Worm (Caenorhabditis elegans) whole organism, L2 larva: Measurements from ENCODE around the gene cwp-1.

Source experiments
- C34F6.9 ChIP-seq: fragments of 150-350 bp; optimal IDR thresholded peaks from 2 replicates; lab custom pipeline; 2014; ENCODE audit warnings: missing biosample characterization, missing genetic modification characterization
- R02D3.7 ChIP-seq: fragments of 150-350 bp; optimal IDR thresholded peaks from 2 replicates; lab custom pipeline; 2014; ENCODE audit warnings: missing biosample characterization, missing genetic modification characterization
- Y55F3AM.14 ChIP-seq: fragments of 200-800 bp; sonication (Bioruptor generic); optimal IDR thresholded peaks from 2 replicates; lab custom pipeline; 2018; ENCODE audit warnings: mild to moderate bottlenecking, missing genetic modification characterization, missing compliant biosample characterization
- ZK546.5 ChIP-seq: sonication (generic microtip); optimal IDR thresholded peaks from 2 replicates; lab custom pipeline; 2017; ENCODE audit warnings: missing biosample characterization, missing genetic modification characterization
- alr-1 ChIP-seq: fragments of 150-350 bp; optimal IDR thresholded peaks from 2 replicates; lab custom pipeline; 2014; ENCODE audit warnings: missing biosample characterization, missing genetic modification characterization
- aly-2 ChIP-seq: fragments of 150-350 bp; optimal IDR thresholded peaks from 2 replicates; lab custom pipeline; 2014; ENCODE audit warnings: missing biosample characterization, missing genetic modification characterization
- ama-1 ChIP-seq: fragments of 150-350 bp; optimal IDR thresholded peaks from 2 replicates; lab custom pipeline; 2018; ENCODE audit warnings: inconsistent platforms
- blmp-1 ChIP-seq: sonication (generic microtip); optimal IDR thresholded peaks from 2 replicates; lab custom pipeline; 2017; ENCODE audit warnings: missing genetic modification characterization, mild to moderate bottlenecking, missing compliant biosample characterization, antibody characterized with exemption, moderate library complexity; ENCODE audit not compliant: insufficient read depth
- ceh-16 ChIP-seq: fragments of 150-350 bp; optimal IDR thresholded peaks from 2 replicates; lab custom pipeline; 2014; ENCODE audit warnings: missing biosample characterization, missing genetic modification characterization
- ceh-82 ChIP-seq: fragments of 150-350 bp; optimal IDR thresholded peaks from 2 replicates; lab custom pipeline; 2014; ENCODE audit warnings: missing biosample characterization, missing genetic modification characterization
- dmd-4 ChIP-seq: sonication (generic microtip); optimal IDR thresholded peaks from 2 replicates; lab custom pipeline; 2017; ENCODE audit warnings: missing biosample characterization, missing genetic modification characterization
- elt-1 ChIP-seq: fragments of 150-350 bp; optimal IDR thresholded peaks from 2 replicates; lab custom pipeline; 2014; ENCODE audit warnings: missing biosample characterization, missing genetic modification characterization
- elt-3 ChIP-seq: sonication (generic microtip); optimal IDR thresholded peaks from 2 replicates; lab custom pipeline; 2017; ENCODE audit warnings: missing biosample characterization, missing genetic modification characterization
- fos-1 ChIP-seq: fragments of 150-350 bp; optimal IDR thresholded peaks from 2 replicates; lab custom pipeline; 2014; ENCODE audit warnings: missing biosample characterization, missing genetic modification characterization
- gmeb-1 ChIP-seq: fragments of 150-350 bp; optimal IDR thresholded peaks from 2 replicates; lab custom pipeline; 2014; ENCODE audit warnings: missing biosample characterization, missing genetic modification characterization
- lin-11 ChIP-seq: fragments of 150-350 bp; sonication (generic microtip); optimal IDR thresholded peaks from 2 replicates; lab custom pipeline; 2014; ENCODE audit warnings: missing biosample characterization, missing genetic modification characterization, inconsistent platforms, mixed read lengths
- lin-39 ChIP-seq: fragments of 150-350 bp; optimal IDR thresholded peaks from 2 replicates; lab custom pipeline; 2014; ENCODE audit warnings: missing biosample characterization, missing genetic modification reagents, missing genetic modification characterization
- lsy-2 ChIP-seq, 2 experiments: fragments of 150-350 bp in 1 of 2; sonication (generic microtip) in 1 of 2; optimal IDR thresholded peaks; 2 replicates each; lab custom pipeline; 2014 to 2017; ENCODE audit warnings: missing biosample characterization in 2 of 2, missing genetic modification characterization in 2 of 2
- mbf-1 ChIP-seq: sonication (generic microtip); optimal IDR thresholded peaks from 2 replicates; lab custom pipeline; 2017; ENCODE audit warnings: missing biosample characterization, missing genetic modification characterization
- mdl-1 ChIP-seq, 2 experiments: fragments of 150-350 bp in 1 of 2; sonication (generic microtip) in 1 of 2; optimal IDR thresholded peaks; 2 replicates each; lab custom pipeline; 2017; ENCODE audit warnings: missing biosample characterization in 2 of 2, missing genetic modification characterization in 2 of 2
- nhr-10 ChIP-seq: sonication (generic microtip); optimal IDR thresholded peaks from 2 replicates; lab custom pipeline; 2017; ENCODE audit warnings: missing biosample characterization, missing genetic modification characterization
- nhr-11 ChIP-seq: fragments of 150-350 bp; optimal IDR thresholded peaks from 2 replicates; lab custom pipeline; 2014; ENCODE audit warnings: missing biosample characterization, missing genetic modification characterization
- nhr-12 ChIP-seq: fragments of 150-350 bp; optimal IDR thresholded peaks from 2 replicates; lab custom pipeline; 2014; ENCODE audit warnings: missing biosample characterization, missing genetic modification characterization
- nhr-129 ChIP-seq: fragments of 150-350 bp; optimal IDR thresholded peaks from 2 replicates; lab custom pipeline; 2014; ENCODE audit warnings: missing biosample characterization, missing genetic modification characterization
- nhr-21 ChIP-seq: fragments of 150-350 bp; optimal IDR thresholded peaks from 2 replicates; lab custom pipeline; 2014; ENCODE audit warnings: missing biosample characterization, missing genetic modification characterization
- nhr-23 ChIP-seq: fragments of 150-350 bp; optimal IDR thresholded peaks from 2 replicates; lab custom pipeline; 2014; ENCODE audit warnings: missing biosample characterization, missing genetic modification reagents, missing genetic modification characterization
- nhr-237 ChIP-seq: fragments of 150-350 bp; optimal IDR thresholded peaks from 2 replicates; lab custom pipeline; 2014; ENCODE audit warnings: missing biosample characterization, missing genetic modification characterization
- nhr-6 ChIP-seq: fragments of 150-350 bp; optimal IDR thresholded peaks from 2 replicates; lab custom pipeline; 2014; ENCODE audit warnings: missing biosample characterization, missing genetic modification characterization
- nhr-77 ChIP-seq: fragments of 150-350 bp; optimal IDR thresholded peaks from 2 replicates; lab custom pipeline; 2014; ENCODE audit warnings: missing biosample characterization, missing genetic modification characterization
- peb-1 ChIP-seq: fragments of 150-350 bp; optimal IDR thresholded peaks from 2 replicates; lab custom pipeline; 2014; ENCODE audit warnings: missing biosample characterization, missing genetic modification characterization
- sem-4 ChIP-seq: fragments of 150-350 bp; optimal IDR thresholded peaks from 2 replicates; lab custom pipeline; 2014; ENCODE audit warnings: missing biosample characterization, missing genetic modification reagents, missing genetic modification characterization
- skn-1 ChIP-seq: sonication (generic microtip); optimal IDR thresholded peaks from 2 replicates; lab custom pipeline; 2017; ENCODE audit warnings: missing biosample characterization, missing genetic modification characterization
- sma-3 ChIP-seq: sonication (generic microtip); optimal IDR thresholded peaks from 2 replicates; lab custom pipeline; 2016; ENCODE audit warnings: missing genetic modification reagents, missing genetic modification characterization, missing compliant biosample characterization
- snpc-4 ChIP-seq: fragments of 150-350 bp; optimal IDR thresholded peaks from 2 replicates; lab custom pipeline; 2014; ENCODE audit warnings: missing biosample characterization, missing genetic modification characterization
- unc-39 ChIP-seq: fragments of 150-350 bp; optimal IDR thresholded peaks from 2 replicates; lab custom pipeline; 2014; ENCODE audit warnings: missing biosample characterization, missing genetic modification characterization
- unc-62 ChIP-seq: fragments of 150-350 bp; optimal IDR thresholded peaks from 2 replicates; lab custom pipeline; 2014; ENCODE audit warnings: missing biosample characterization, missing genetic modification reagents, missing genetic modification characterization
- ztf-1 ChIP-seq: fragments of 200-800 bp; sonication (Bioruptor generic); conservative IDR thresholded peaks from 2 replicates; pipeline ENCODE4 v1.3.6; 2022; ENCODE audit warnings: missing genetic modification characterization, missing compliant biosample characterization
- ztf-11 ChIP-seq: sonication (generic microtip); optimal IDR thresholded peaks from 2 replicates; lab custom pipeline; 2017; ENCODE audit warnings: missing biosample characterization, missing genetic modification characterization
- ztf-4 ChIP-seq: fragments of 150-350 bp; optimal IDR thresholded peaks from 2 replicates; lab custom pipeline; 2014; ENCODE audit warnings: missing biosample characterization, missing genetic modification characterization

The cwp-1 gene

DNA sequence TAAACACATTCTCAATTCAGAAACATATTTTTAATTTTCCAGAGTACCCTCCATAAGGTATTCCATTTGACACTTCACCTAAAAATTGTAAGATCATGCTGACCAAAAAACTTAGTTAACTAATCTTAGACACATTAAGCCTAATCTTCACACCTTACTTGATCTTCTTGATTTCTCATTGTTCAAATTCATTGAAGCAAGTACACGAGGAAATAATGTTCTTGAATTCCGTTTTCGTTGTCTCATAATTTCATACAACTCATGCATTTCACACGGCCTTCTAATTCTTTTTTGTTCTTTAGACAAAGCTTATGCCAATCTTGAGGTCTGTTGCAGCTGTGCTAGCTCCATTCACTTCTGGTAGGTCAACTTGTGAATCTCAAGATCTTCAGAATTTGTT, 30.9 kb upstream of the cwp-1 start, which contains the start of gene srd-33:
srd-33 (plus strand) TSS at position 301 of the 400 bp plus-strand sequence.
- TF ChIP-seq nhr-10 (tag; lab: Kevin White, UChicago) (no peak), ZK546.5 (no peak), sem-4 (tag; lab: Kevin White, UChicago) (no peak), R02D3.7 (tag; lab: Kevin White, UChicago) (no peak), mbf-1 (no peak), elt-1 (tag; lab: Kevin White, UChicago) (no peak), C34F6.9 (tag; lab: Kevin White, UChicago) (no peak)
- TF ChIP-seq, all 48 proteins: peak for 0

DNA sequence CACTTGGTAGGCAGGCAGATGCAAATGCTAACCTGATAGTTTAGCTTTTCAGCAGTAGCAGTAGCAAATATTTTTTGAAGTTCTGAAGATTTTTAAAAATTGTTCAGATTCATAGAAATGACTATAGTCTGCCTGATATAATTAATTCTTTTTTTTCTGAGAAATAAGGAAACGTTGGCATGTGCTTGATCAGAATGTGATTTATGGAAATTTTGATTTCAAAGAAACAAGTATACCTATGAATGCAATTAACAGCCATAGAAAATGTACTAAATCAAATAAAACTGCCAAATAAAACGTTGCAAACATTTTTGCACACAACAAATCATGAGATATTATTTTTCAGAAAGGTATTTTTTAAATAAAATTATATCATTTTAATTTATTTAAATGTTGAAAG, 29.5 kb upstream of the cwp-1 start:
- TF ChIP-seq ztf-4 (tag; lab: Kevin White, UChicago) (no peak), ceh-16 (tag; lab: Kevin White, UChicago) (no peak), nhr-237 (tag; lab: Kevin White, UChicago) (no peak), nhr-21 (tag; lab: Kevin White, UChicago) (peak; percentile 42), Y55F3AM.14 (no peak), dmd-4 (tag; lab: Kevin White, UChicago) (no peak), lsy-2 (tag; optimal IDR thresholded peaks at IDR 0.05; lab: Kevin White, UChicago) (peak in 1 of 2 experiments; percentile 32), sma-3 (GFP tag; lab: Kevin White, UChicago) (no peak)

DNA sequence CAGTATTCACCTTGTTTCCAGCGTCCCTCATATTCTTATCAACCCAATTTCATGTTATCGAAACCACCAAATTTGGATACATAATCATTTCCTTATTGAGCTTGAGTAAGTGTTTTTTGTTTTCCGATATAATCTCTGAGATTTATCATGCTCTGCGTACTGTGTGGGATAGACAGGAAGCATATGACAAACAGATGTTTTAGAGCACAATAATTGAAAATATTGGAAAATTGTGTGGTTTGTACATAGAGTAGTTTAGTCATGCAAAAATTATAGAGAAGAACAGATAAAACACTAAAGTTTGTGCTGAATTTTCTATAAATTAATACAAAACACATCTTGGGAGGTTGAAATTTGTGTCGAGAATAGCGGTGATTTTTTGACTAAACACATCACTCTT, 27.6 kb upstream of the cwp-1 start:
- TF ChIP-seq nhr-77 (tag; lab: Kevin White, UChicago) (no peak), elt-3 (tag; lab: Kevin White, UChicago) (no peak), dmd-4 (tag; lab: Kevin White, UChicago) (no peak), unc-39 (tag; lab: Kevin White, UChicago) (no peak), ceh-82 (tag; lab: Kevin White, UChicago) (no peak), ztf-1 (no peak), snpc-4 (tag; lab: Kevin White, UChicago) (no peak), alr-1 (tag; lab: Kevin White, UChicago) (no peak), ztf-11 (no peak), nhr-21 (tag; lab: Kevin White, UChicago) (no peak), nhr-11 (tag; lab: Kevin White, UChicago) (no peak), sma-3 (GFP tag; lab: Kevin White, UChicago) (no peak), skn-1 (tag; lab: Kevin White, UChicago) (no peak), mbf-1 (no peak), fos-1 (tag; lab: Kevin White, UChicago) (no peak), unc-62 (GFP tag; lab: Kevin White, UChicago) (no peak), blmp-1 (tag; lab: Kevin White, UChicago) (no peak), lin-11 (tag; lab: Kevin White, UChicago) (no peak), nhr-237 (tag; lab: Kevin White, UChicago) (no peak)
- TF ChIP-seq, all 48 proteins: peak for 0

DNA sequence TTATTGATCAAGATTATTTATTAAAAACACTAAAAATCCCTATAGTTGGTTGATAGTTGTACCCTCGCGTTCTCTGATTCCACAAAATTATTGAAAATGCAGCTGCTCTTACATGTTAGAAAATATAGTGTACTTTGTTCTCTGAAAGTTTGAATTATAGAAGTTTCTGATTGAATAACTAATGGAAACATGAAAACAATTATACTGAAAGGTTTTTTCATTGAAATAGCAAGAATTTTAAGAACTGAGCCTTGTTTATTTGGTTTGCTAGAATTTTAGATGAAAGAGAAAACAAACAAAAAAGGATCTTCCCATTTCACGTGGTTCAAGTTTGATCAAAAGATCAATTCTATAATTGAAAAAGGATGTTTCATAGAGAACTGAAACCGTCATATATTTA, 26.5 kb upstream of the cwp-1 start:
- TF ChIP-seq nhr-12 (tag; lab: Kevin White, UChicago), result no peak
- TF ChIP-seq mbf-1, result no peak
- TF ChIP-seq aly-2 (tag; lab: Kevin White, UChicago), result no peak
- peak in 1 of 2 experiments; percentile 12 for TF ChIP-seq lsy-2 (tag; optimal IDR thresholded peaks at IDR 0.05; lab: Kevin White, UChicago)
- TF ChIP-seq ceh-82 (tag; lab: Kevin White, UChicago), result no peak
- no peak for TF ChIP-seq ztf-11
- no peak for TF ChIP-seq sem-4 (tag; lab: Kevin White, UChicago)

DNA sequence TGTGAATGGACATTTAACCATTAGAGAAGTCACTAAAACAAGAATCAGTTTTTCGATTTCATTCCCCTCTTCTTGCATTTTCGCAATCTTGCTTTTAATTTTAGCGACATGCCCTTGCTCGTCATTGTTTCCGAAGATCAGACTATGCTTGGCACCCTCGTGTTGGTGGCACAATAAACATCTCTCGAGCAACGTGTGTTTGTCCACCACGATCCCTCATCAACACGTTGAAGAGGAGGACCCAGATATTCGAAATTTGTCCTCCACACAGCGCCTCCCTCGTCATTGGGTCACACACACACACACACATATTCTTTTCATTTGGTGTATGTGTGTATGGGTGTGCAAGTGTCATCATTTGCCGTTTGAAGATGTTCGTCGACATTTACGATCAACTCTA, 24.3 kb upstream of the cwp-1 start, which contains the start of gene srd-32:
srd-32 (plus strand) TSS at position 301 of the 400 bp plus-strand sequence.
- TF ChIP-seq lin-11 (tag; lab: Kevin White, UChicago), result no peak
- no peak for TF ChIP-seq nhr-6 (tag; lab: Kevin White, UChicago)
- TF ChIP-seq blmp-1 (tag; lab: Kevin White, UChicago), result no peak
- no peak for TF ChIP-seq dmd-4 (tag; lab: Kevin White, UChicago)
- TF ChIP-seq unc-39 (tag; lab: Kevin White, UChicago), result no peak
- no peak for TF ChIP-seq gmeb-1
- no peak for TF ChIP-seq ama-1
- no peak for TF ChIP-seq skn-1 (tag; lab: Kevin White, UChicago)
- no peak for TF ChIP-seq elt-3 (tag; lab: Kevin White, UChicago)
- TF ChIP-seq peb-1 (tag; lab: Kevin White, UChicago), result no peak
- no peak for TF ChIP-seq sma-3 (GFP tag; lab: Kevin White, UChicago)
- TF ChIP-seq nhr-23 (tag; lab: Kevin White, UChicago), result no peak
- no peak for TF ChIP-seq mdl-1 (tag; optimal IDR thresholded peaks at IDR 0.05; lab: Kevin White, UChicago)
- no peak for TF ChIP-seq nhr-129 (tag; lab: Kevin White, UChicago)
- TF ChIP-seq lin-39 (tag; lab: Kevin White, UChicago), result no peak
- no peak for TF ChIP-seq ZK546.5
- no peak for TF ChIP-seq mbf-1
- no peak for TF ChIP-seq aly-2 (tag; lab: Kevin White, UChicago)
- no peak for TF ChIP-seq ztf-11
